Worm (Caenorhabditis elegans) whole organism, L4 larva: ENCODE measurements around the gene Y7A5A.7.
A peak's percentile ranks its signal among the peaks of the same experiment; 100 is the strongest.

Source experiments
- ZK337.2 ChIP-seq: fragments of 200-800 bp; sonication (Bioruptor generic); IDR thresholded peaks from 2 replicates; pipeline ENCODE4 v1.3.6; 2022; ENCODE audit warnings: missing genetic modification reagents, missing genetic modification characterization, missing compliant biosample characterization
- ZK546.5 ChIP-seq, 2 experiments: sonication (generic microtip); optimal IDR thresholded peaks; 2 replicates each; lab custom pipeline; 2017; ENCODE audit warnings: missing biosample characterization in 2 of 2, missing genetic modification characterization in 2 of 2
- aly-2 ChIP-seq: sonication (generic microtip); optimal IDR thresholded peaks from 2 replicates; lab custom pipeline; 2018; ENCODE audit warnings: missing biosample characterization, missing genetic modification characterization
- ama-1 ChIP-seq: fragments of 150-350 bp; optimal IDR thresholded peaks from 2 replicates; lab custom pipeline; 2014; ENCODE audit warnings: inconsistent platforms, mixed read lengths
- attf-4 ChIP-seq: sonication (generic microtip); optimal IDR thresholded peaks from 3 replicates; lab custom pipeline; 2017; ENCODE audit warnings: missing biosample characterization, missing genetic modification characterization
- ceh-20 ChIP-seq: fragments of 200-800 bp; sonication (Bioruptor generic); IDR thresholded peaks from 2 replicates; pipeline ENCODE4 v1.3.6; 2022; ENCODE audit warnings: missing genetic modification reagents, missing genetic modification characterization, missing compliant biosample characterization
- ceh-28 ChIP-seq: fragments of 150-350 bp; optimal IDR thresholded peaks from 2 replicates; lab custom pipeline; 2014; ENCODE audit warnings: missing biosample characterization, missing genetic modification reagents, missing genetic modification characterization
- ceh-44 ChIP-seq: fragments of 200-800 bp; sonication (Bioruptor generic); IDR thresholded peaks from 2 replicates; pipeline ENCODE4 v1.3.6; 2022; ENCODE audit warnings: missing genetic modification reagents, missing genetic modification characterization, missing compliant biosample characterization
- ces-1 ChIP-seq: fragments of 150-350 bp; sonication (generic microtip); optimal IDR thresholded peaks from 4 replicates; lab custom pipeline; 2014; ENCODE audit warnings: missing biosample characterization, missing genetic modification reagents, missing genetic modification characterization
- daf-16 ChIP-seq, 3 experiments: sonication (generic microtip); optimal IDR thresholded peaks; 2 replicates each; lab custom pipeline; 2016 to 2017; ENCODE audit warnings: missing genetic modification characterization in 3 of 3, missing genetic modification reagents in 3 of 3, mild to moderate bottlenecking in 2 of 3, missing compliant biosample characterization in 2 of 3, missing biosample characterization in 1 of 3, moderate library complexity in 1 of 3
- daf-19 ChIP-seq: fragments of 200-800 bp; sonication (Bioruptor generic); conservative IDR thresholded peaks from 2 replicates; pipeline ENCODE4 v1.3.6; 2022; ENCODE audit warnings: missing genetic modification characterization, missing compliant biosample characterization
- dmd-8 ChIP-seq: fragments of 200-800 bp; sonication (Bioruptor generic); IDR thresholded peaks from 2 replicates; pipeline ENCODE4 v1.3.6; 2022; ENCODE audit warnings: missing genetic modification characterization, missing compliant biosample characterization
- dpl-1 ChIP-seq: fragments of 150-350 bp; optimal IDR thresholded peaks from 2 replicates; lab custom pipeline; 2014; ENCODE audit warnings: missing biosample characterization, missing genetic modification reagents, missing genetic modification characterization
- duxl-1 ChIP-seq: sonication (generic microtip); optimal IDR thresholded peaks from 2 replicates; lab custom pipeline; 2016; ENCODE audit warnings: mild to moderate bottlenecking, missing genetic modification characterization, moderate library complexity, missing compliant biosample characterization; ENCODE audit not compliant: poor library complexity
- egl-27 ChIP-seq: sonication (generic microtip); optimal IDR thresholded peaks from 3 replicates; lab custom pipeline; 2017; ENCODE audit warnings: missing biosample characterization, missing genetic modification reagents, missing genetic modification characterization
- egl-43 ChIP-seq: fragments of 200-800 bp; sonication (Bioruptor generic); IDR thresholded peaks from 2 replicates; pipeline ENCODE4 v1.3.6; 2022; ENCODE audit warnings: missing genetic modification reagents, missing genetic modification characterization, missing compliant biosample characterization
- gei-8 ChIP-seq: fragments of 200-800 bp; sonication (Bioruptor generic); optimal IDR thresholded peaks from 2 replicates; lab custom pipeline; 2018; ENCODE audit warnings: mild to moderate bottlenecking, missing genetic modification characterization, missing compliant biosample characterization
- hlh-11 ChIP-seq: fragments of 200-800 bp; sonication (Bioruptor generic); optimal IDR thresholded peaks from 2 replicates; lab custom pipeline; 2018; ENCODE audit warnings: mild to moderate bottlenecking, missing genetic modification characterization, missing compliant biosample characterization
- hlh-30 ChIP-seq: sonication (generic microtip); optimal IDR thresholded peaks from 2 replicates; lab custom pipeline; 2017; ENCODE audit warnings: antibody characterized with exemption, mild to moderate bottlenecking, missing genetic modification characterization, missing compliant biosample characterization; ENCODE audit not compliant: insufficient read depth
- hmg-1.1 ChIP-seq: fragments of 200-800 bp; sonication (Bioruptor generic); IDR thresholded peaks from 2 replicates; pipeline ENCODE4 v1.3.6; 2022; ENCODE audit warnings: missing genetic modification reagents, missing genetic modification characterization, missing compliant biosample characterization
- jun-1 ChIP-seq: fragments of 150-350 bp; optimal IDR thresholded peaks from 2 replicates; lab custom pipeline; 2014; ENCODE audit warnings: missing biosample characterization, missing genetic modification reagents, missing genetic modification characterization
- lin-1 ChIP-seq: fragments of 200-800 bp; sonication (Bioruptor generic); IDR thresholded peaks from 2 replicates; pipeline ENCODE4 v1.3.6; 2022; ENCODE audit warnings: missing genetic modification reagents, missing genetic modification characterization, missing compliant biosample characterization
- lin-15B ChIP-seq: fragments of 150-350 bp; sonication (generic microtip); optimal IDR thresholded peaks from 3 replicates; lab custom pipeline; 2014; ENCODE audit warnings: missing biosample characterization, missing genetic modification characterization
- lin-38 ChIP-seq: fragments of 200-800 bp; sonication (Bioruptor generic); IDR thresholded peaks from 2 replicates; pipeline ENCODE4 v1.3.6; 2022; ENCODE audit warnings: missing genetic modification reagents, missing genetic modification characterization, missing compliant biosample characterization
- lsy-2 ChIP-seq, 2 experiments: fragments of 150-350 bp in 1 of 2; sonication (generic microtip) in 1 of 2; optimal IDR thresholded peaks; 2 replicates each; lab custom pipeline; 2014 to 2017; ENCODE audit warnings: missing biosample characterization in 2 of 2, missing genetic modification characterization in 2 of 2
- madf-9 ChIP-seq: fragments of 200-800 bp; sonication (Bioruptor generic); conservative IDR thresholded peaks from 2 replicates; pipeline ENCODE4 v1.3.6; 2022; ENCODE audit warnings: missing genetic modification reagents, missing genetic modification characterization, missing compliant biosample characterization
- mdl-1 ChIP-seq, 2 experiments: fragments of 150-350 bp in 1 of 2; sonication (generic microtip) in 1 of 2; optimal IDR thresholded peaks; 2 replicates each; lab custom pipeline; 2014 to 2017; ENCODE audit warnings: missing biosample characterization in 2 of 2, missing genetic modification characterization in 2 of 2
- mdt-29 ChIP-seq: fragments of 200-800 bp; sonication (Bioruptor generic); IDR thresholded peaks from 2 replicates; pipeline ENCODE4 v1.3.6; 2022; ENCODE audit warnings: missing genetic modification reagents, missing genetic modification characterization, missing compliant biosample characterization
- mxl-3 ChIP-seq: fragments of 200-800 bp; sonication (Bioruptor generic); optimal IDR thresholded peaks from 2 replicates; lab custom pipeline; 2018; ENCODE audit warnings: mild to moderate bottlenecking, missing genetic modification characterization, missing compliant biosample characterization
- nhr-102 ChIP-seq: sonication (generic microtip); optimal IDR thresholded peaks from 2 replicates; lab custom pipeline; 2016; ENCODE audit warnings: mild to moderate bottlenecking, missing genetic modification characterization, moderate library complexity, missing compliant biosample characterization
- nhr-11 ChIP-seq: fragments of 150-350 bp; optimal IDR thresholded peaks from 2 replicates; lab custom pipeline; 2014; ENCODE audit warnings: missing biosample characterization, missing genetic modification characterization
- nhr-111 ChIP-seq: fragments of 200-800 bp; sonication (Bioruptor generic); optimal IDR thresholded peaks from 2 replicates; lab custom pipeline; 2018; ENCODE audit warnings: mild to moderate bottlenecking, missing genetic modification characterization, missing compliant biosample characterization
- nhr-41 ChIP-seq: fragments of 200-800 bp; sonication (Bioruptor generic); IDR thresholded peaks from 2 replicates; pipeline ENCODE4 v1.3.6; 2022; ENCODE audit warnings: missing genetic modification reagents, missing genetic modification characterization, missing compliant biosample characterization
- nhr-42 ChIP-seq: fragments of 200-800 bp; sonication (Bioruptor generic); IDR thresholded peaks from 2 replicates; pipeline ENCODE4 v1.3.6; 2022; ENCODE audit warnings: missing genetic modification characterization, missing compliant biosample characterization
- nhr-48 ChIP-seq: sonication (generic microtip); optimal IDR thresholded peaks from 2 replicates; lab custom pipeline; 2016; ENCODE audit warnings: mild to moderate bottlenecking, missing genetic modification characterization, missing compliant biosample characterization
- pha-4 ChIP-seq, 2 experiments: fragments of 150-350 bp in 1 of 2; fragments of 200-800 bp in 1 of 2; sonication (Bioruptor generic) in 1 of 2; IDR thresholded peaks in 1 of 2; optimal IDR thresholded peaks in 1 of 2; 2 replicates each; pipeline versions ENCODE4 v1.3.6 to Lab custom; 2014 to 2022; ENCODE audit warnings: missing genetic modification characterization in 2 of 2, missing genetic modification reagents in 2 of 2, missing biosample characterization in 1 of 2, missing compliant biosample characterization in 1 of 2
- spr-1 ChIP-seq: sonication (generic microtip); optimal IDR thresholded peaks from 2 replicates; lab custom pipeline; 2016; ENCODE audit warnings: mild to moderate bottlenecking, missing genetic modification characterization, missing compliant biosample characterization
- tra-1 ChIP-seq: fragments of 200-800 bp; sonication (Bioruptor generic); IDR thresholded peaks from 2 replicates; pipeline ENCODE4 v1.3.6; 2022; ENCODE audit warnings: missing genetic modification reagents, missing genetic modification characterization, missing compliant biosample characterization
- unc-62 ChIP-seq, 3 experiments: fragments of 150-350 bp in 1 of 3; sonication (generic microtip); optimal IDR thresholded peaks in 2 of 3; peaks in 1 of 3; 1 replicate in 1 of 3; 2 replicates in 2 of 3; lab custom pipeline; 2014 to 2017; ENCODE audit warnings: missing biosample characterization in 3 of 3, missing genetic modification characterization in 3 of 3, missing genetic modification reagents in 3 of 3, missing genotype in 1 of 3
- zfp-2 ChIP-seq: sonication (generic microtip); optimal IDR thresholded peaks from 2 replicates; lab custom pipeline; 2016; ENCODE audit warnings: mild to moderate bottlenecking, missing genetic modification characterization, missing compliant biosample characterization
- zfp-3 ChIP-seq: fragments of 200-800 bp; sonication (Bioruptor generic); conservative IDR thresholded peaks from 2 replicates; pipeline ENCODE4 v1.3.6; 2022; ENCODE audit warnings: missing genetic modification reagents, missing genetic modification characterization, missing compliant biosample characterization
- ztf-11 ChIP-seq: fragments of 150-350 bp; optimal IDR thresholded peaks from 2 replicates; lab custom pipeline; 2014; ENCODE audit warnings: missing biosample characterization, missing genetic modification characterization

The Y7A5A.7 gene

ce11 chrX:15786726-15787125, 17.2 kb downstream of the Y7A5A.7 start, which contains the start of gene Y7A5A.5:
Gene Y7A5A.5 (minus strand): TSS chrX:15786826.
- no peak for TF ChIP-seq egl-27
- TF ChIP-seq gei-8 (GFP tag; lab: Kevin White, UChicago) = no peak
- TF ChIP-seq unc-62 (GFP tag; optimal IDR thresholded peaks at IDR 0.05 in 1 of 2; lab: Kevin White, UChicago) = peak in 1 of 2 experiments; percentile 19
- no peak for TF ChIP-seq unc-62 (tag; optimal IDR thresholded peaks at IDR 0.05; lab: Kevin White, UChicago)

ce11 chrX:15784570-15784969, 19.4 kb downstream of the Y7A5A.7 start, which contains the start of gene Y7A5A.3:
Gene Y7A5A.3 (minus strand): TSS chrX:15784670.
- TF ChIP-seq nhr-102 (tag; lab: Kevin White, UChicago) (no peak), unc-62 (GFP tag; optimal IDR thresholded peaks at IDR 0.05 in 1 of 2; lab: Kevin White, UChicago) (no peak), unc-62 (tag; optimal IDR thresholded peaks at IDR 0.05; lab: Kevin White, UChicago) (no peak), nhr-41 (no peak), lin-15B (no peak), lin-1 (GFP tag; lab: Robert Waterston, UW) (no peak), ZK546.5 (tag; optimal IDR thresholded peaks at IDR 0.05; lab: Kevin White, UChicago) (no peak), nhr-48 (tag; lab: Kevin White, UChicago) (no peak), ZK337.2 (no peak), jun-1 (tag; lab: Kevin White, UChicago) (no peak), hmg-1.1 (GFP tag; lab: Robert Waterston, UW) (no peak), dmd-8 (GFP tag; lab: Robert Waterston, UW) (no peak), mdl-1 (tag; optimal IDR thresholded peaks at IDR 0.05; lab: Kevin White, UChicago) (no peak), daf-19 (no peak), zfp-2 (tag; lab: Kevin White, UChicago) (no peak)
- TF ChIP-seq, all 104 proteins: peak for 0

ce11 chrX:15782027-15782426, 21.9 kb downstream of the Y7A5A.7 start, which contains the start of gene Y7A5A.24:
Gene Y7A5A.24 (minus strand): TSS chrX:15782127.
- TF ChIP-seq daf-16 (GFP tag; optimal IDR thresholded peaks at IDR 0.05; lab: Kevin White, UChicago) (no peak), daf-16 (tag; optimal IDR thresholded peaks at IDR 0.05; lab: Kevin White, UChicago) (no peak), egl-43 (no peak), ceh-20 (no peak), mdl-1 (tag; optimal IDR thresholded peaks at IDR 0.05; lab: Kevin White, UChicago) (no peak), ZK546.5 (tag; optimal IDR thresholded peaks at IDR 0.05; lab: Kevin White, UChicago) (no peak), nhr-41 (no peak), dpl-1 (GFP tag; lab: Kevin White, UChicago) (no peak), duxl-1 (tag; lab: Kevin White, UChicago) (no peak), nhr-11 (tag; lab: Kevin White, UChicago) (no peak), ceh-28 (tag; lab: Kevin White, UChicago) (no peak), ceh-44 (GFP tag; lab: Robert Waterston, UW) (no peak), tra-1 (no peak), ces-1 (GFP tag; lab: Kevin White, UChicago) (no peak), ztf-11 (no peak), nhr-42 (GFP tag; lab: Robert Waterston, UW) (no peak)

ce11 chrX:15779503-15779902, 24.5 kb downstream of the Y7A5A.7 start:
- TF ChIP-seq daf-16 (GFP tag; optimal IDR thresholded peaks at IDR 0.05; lab: Kevin White, UChicago) (peak in 1 of 2 experiments; percentile 29), daf-16 (tag; optimal IDR thresholded peaks at IDR 0.05; lab: Kevin White, UChicago) (peak; percentile 78), madf-9 (GFP tag; lab: Robert Waterston, UW) (no peak), hlh-30 (tag; lab: Kevin White, UChicago) (peak; percentile 90), mxl-3 (GFP tag; lab: Kevin White, UChicago) (peak; percentile 72), jun-1 (tag; lab: Kevin White, UChicago) (no peak), ceh-28 (tag; lab: Kevin White, UChicago) (no peak), dmd-8 (GFP tag; lab: Robert Waterston, UW) (no peak), mdl-1 (tag; optimal IDR thresholded peaks at IDR 0.05; lab: Kevin White, UChicago) (peak in 1 of 2 experiments; percentile 61), nhr-111 (GFP tag; lab: Kevin White, UChicago) (no peak), attf-4 (no peak), aly-2 (tag; lab: Kevin White, UChicago) (no peak), ceh-44 (GFP tag; lab: Robert Waterston, UW) (no peak), ama-1 (lab: Kevin White, UChicago) (no peak), nhr-48 (tag; lab: Kevin White, UChicago) (peak; percentile 70), nhr-41 (no peak), hlh-11 (tag; lab: Kevin White, UChicago) (peak; percentile 94), mdt-29 (peak; percentile 34; the same call in 1 of the 2 replicates), pha-4 (GFP tag; IDR thresholded peaks at IDR 0.05; lab: Robert Waterston, UW) (peak; percentile 19; the same call in 1 of the 2 replicates), pha-4 (tag; optimal IDR thresholded peaks at IDR 0.05; lab: Kevin White, UChicago) (no peak), tra-1 (peak; percentile 65), lin-38 (GFP tag; lab: Robert Waterston, UW) (peak; percentile 42), spr-1 (tag; lab: Kevin White, UChicago) (no peak), zfp-3 (GFP tag; lab: Robert Waterston, UW) (no peak), ZK546.5 (tag; optimal IDR thresholded peaks at IDR 0.05; lab: Kevin White, UChicago) (no peak), lsy-2 (tag; optimal IDR thresholded peaks at IDR 0.05; lab: Kevin White, UChicago) (peak; percentile 34 to 89)
